Fruit fly (Drosophila melanogaster) whole organism, wandering third instar larva: Measurements from ENCODE around the gene CG5390.

Experiments
- br ChIP-seq: fragments of 200-800 bp; sonication (Bioruptor generic); optimal IDR thresholded peaks from 2 replicates; lab custom pipeline; 2016; ENCODE audit warnings: missing biosample characterization, missing genetic modification characterization
- dsf ChIP-seq: sonication (Bioruptor generic); optimal IDR thresholded peaks from 2 replicates; lab custom pipeline; 2016; ENCODE audit warnings: missing biosample characterization, missing genetic modification characterization, borderline replicate concordance
- foxo ChIP-seq, 2 experiments: fragments of 200-800 bp; sonication (Bioruptor generic); optimal IDR thresholded peaks; 2 replicates in 1 of 2; 3 replicates in 1 of 2; lab custom pipeline; 2016 to 2017; ENCODE audit warnings: missing biosample characterization in 2 of 2, missing genetic modification characterization in 2 of 2
- lola ChIP-seq: fragments of >200 bp; optimal IDR thresholded peaks from 2 replicates; lab custom pipeline; 2017; ENCODE audit warnings: missing biosample characterization, missing genetic modification characterization

- TF ChIP-seq lola (GFP tag; lab: Kevin White, UChicago) (no peak), br (no peak), dsf (GFP tag; lab: Kevin White, UChicago) (no peak), foxo (GFP tag; optimal IDR thresholded peaks at IDR 0.05; lab: Kevin White, UChicago) (no peak)
These were observed 44.7 kb upstream of the CG5390 start for dm6 chr2L:10351130-10351529.
